Worm (Caenorhabditis elegans): Measurements from ENCODE around the gene R57.2.

- TF ChIP-seq ceh-36 (tag; optimal IDR thresholded peaks at IDR 0.05): no peak
- TF ChIP-seq ama-1 (optimal IDR thresholded peaks at IDR 0.05): no peak
- TF ChIP-seq pes-1 (GFP tag; IDR thresholded peaks at IDR 0.05): no peak
- no peak for TF ChIP-seq aly-1 (tag; optimal IDR thresholded peaks at IDR 0.05)
- no peak for TF ChIP-seq tbx-11 (GFP tag; IDR thresholded peaks at IDR 0.05)
- no peak for TF ChIP-seq hmbx-1 (tag; optimal IDR thresholded peaks at IDR 0.05)
- no peak for TF ChIP-seq flt-1 (GFP tag; IDR thresholded peaks at IDR 0.05)
- TF ChIP-seq ets-7 (tag; optimal IDR thresholded peaks at IDR 0.05): no peak
- no peak for TF ChIP-seq hnd-1 (tag; optimal IDR thresholded peaks at IDR 0.05)
- no peak for TF ChIP-seq sea-1 (GFP tag; conservative IDR thresholded peaks at IDR 0.05)
Measured at ce11 chrX:301530-301929, 4.5 kb downstream of the R57.2 start, which contains the start of gene gcp-2.1.
